Worm (Caenorhabditis elegans) whole organism, young adult: ENCODE results near the gene C02F5.10.
A peak's percentile ranks its signal among the peaks of the same experiment; 100 is the strongest.

Source experiments
- F33H1.4 ChIP-seq: fragments of 200-800 bp; sonication (Bioruptor generic); IDR thresholded peaks from 2 replicates; pipeline ENCODE4 v1.3.6; 2022; ENCODE audit warnings: missing genetic modification reagents, missing genetic modification characterization, missing compliant biosample characterization
- F37B4.10 ChIP-seq: fragments of 200-800 bp; sonication (Bioruptor generic); IDR thresholded peaks from 2 replicates; pipeline ENCODE4 v1.3.6; 2022; ENCODE audit warnings: missing genetic modification characterization, missing compliant biosample characterization
- F39B2.1 ChIP-seq: fragments of 200-800 bp; sonication (Bioruptor generic); IDR thresholded peaks from 2 replicates; pipeline ENCODE4 v1.3.6; 2022; ENCODE audit warnings: missing genetic modification reagents, missing genetic modification characterization, missing compliant biosample characterization
- F49E8.2 ChIP-seq: sonication (generic microtip); optimal IDR thresholded peaks from 3 replicates; lab custom pipeline; 2017; ENCODE audit warnings: missing genetic modification characterization, mild to moderate bottlenecking, missing compliant biosample characterization, antibody characterized with exemption, moderate library complexity; ENCODE audit not compliant: insufficient read depth
- F57A8.1 ChIP-seq: fragments of 200-800 bp; sonication (Bioruptor generic); optimal IDR thresholded peaks from 2 replicates; lab custom pipeline; 2018; ENCODE audit warnings: mild to moderate bottlenecking, missing genetic modification characterization, moderate library complexity, missing compliant biosample characterization
- T07F8.4 ChIP-seq: sonication (generic microtip); optimal IDR thresholded peaks from 2 replicates; lab custom pipeline; 2016; ENCODE audit warnings: mild to moderate bottlenecking, missing genetic modification characterization, moderate library complexity, missing compliant biosample characterization
- Y67H2A.10 ChIP-seq: fragments of 200-800 bp; sonication (Bioruptor generic); conservative IDR thresholded peaks from 2 replicates; pipeline ENCODE4 v1.3.6; 2022; ENCODE audit warnings: missing genetic modification reagents, missing genetic modification characterization, missing compliant biosample characterization
- Y95B8A.8 ChIP-seq: fragments of 200-800 bp; sonication (Bioruptor generic); IDR thresholded peaks from 2 replicates; pipeline ENCODE4 v1.3.6; 2022; ENCODE audit warnings: missing genetic modification reagents, missing genetic modification characterization, missing compliant biosample characterization
- aptf-2 ChIP-seq: fragments of 200-800 bp; sonication (Bioruptor generic); conservative IDR thresholded peaks from 2 replicates; pipeline ENCODE4 v1.3.6; 2022; ENCODE audit warnings: missing genetic modification reagents, missing genetic modification characterization, missing compliant biosample characterization
- aptf-3 ChIP-seq: fragments of 200-800 bp; sonication (Bioruptor generic); IDR thresholded peaks from 2 replicates; pipeline ENCODE4 v1.3.6; 2022; ENCODE audit warnings: missing genetic modification characterization, missing compliant biosample characterization
- attf-3 ChIP-seq: fragments of 200-800 bp; sonication (Bioruptor generic); conservative IDR thresholded peaks from 2 replicates; pipeline ENCODE4 v1.3.6; 2022; ENCODE audit warnings: missing genetic modification reagents, missing genetic modification characterization, missing compliant biosample characterization
- attf-5 ChIP-seq: fragments of 200-800 bp; sonication (Bioruptor generic); optimal IDR thresholded peaks from 2 replicates; lab custom pipeline; 2018; ENCODE audit warnings: mild to moderate bottlenecking, missing genetic modification characterization, missing compliant biosample characterization
- attf-6 ChIP-seq: fragments of 200-800 bp; sonication (Bioruptor generic); IDR thresholded peaks from 2 replicates; pipeline ENCODE4 v1.3.6; 2022; ENCODE audit warnings: missing genetic modification reagents, missing genetic modification characterization, missing compliant biosample characterization
- bed-2 ChIP-seq: fragments of 200-800 bp; sonication (Bioruptor generic); IDR thresholded peaks from 2 replicates; pipeline ENCODE4 v1.3.6; 2022; ENCODE audit warnings: missing genetic modification reagents, missing genetic modification characterization, missing compliant biosample characterization
- ccch-3 ChIP-seq: fragments of 200-800 bp; sonication (Bioruptor generic); optimal IDR thresholded peaks from 2 replicates; lab custom pipeline; 2018; ENCODE audit warnings: mild to moderate bottlenecking, missing genetic modification characterization, missing compliant biosample characterization
- ceh-40 ChIP-seq: fragments of 200-800 bp; sonication (Bioruptor generic); IDR thresholded peaks from 2 replicates; pipeline ENCODE4 v1.3.6; 2022; ENCODE audit warnings: missing genetic modification characterization, missing compliant biosample characterization
- ceh-79 ChIP-seq: sonication (generic microtip); optimal IDR thresholded peaks from 2 replicates; lab custom pipeline; 2017; ENCODE audit warnings: mild to moderate bottlenecking, missing genetic modification characterization, missing compliant biosample characterization
- ceh-91 ChIP-seq: fragments of 200-800 bp; sonication (Bioruptor generic); IDR thresholded peaks from 2 replicates; pipeline ENCODE4 v1.3.6; 2022; ENCODE audit warnings: missing genetic modification reagents, missing genetic modification characterization, missing compliant biosample characterization
- dpff-1 ChIP-seq: sonication (generic microtip); optimal IDR thresholded peaks from 2 replicates; lab custom pipeline; 2017; ENCODE audit warnings: mild to moderate bottlenecking, missing genetic modification characterization, missing compliant biosample characterization
- efl-1 ChIP-seq: fragments of 150-350 bp; optimal IDR thresholded peaks from 2 replicates; lab custom pipeline; 2014; ENCODE audit warnings: missing biosample characterization, missing genetic modification reagents, missing genetic modification characterization
- egrh-3 ChIP-seq: fragments of 200-800 bp; sonication (Bioruptor generic); IDR thresholded peaks from 2 replicates; pipeline ENCODE4 v1.3.6; 2022; ENCODE audit warnings: missing genetic modification reagents, missing genetic modification characterization, missing compliant biosample characterization
- gei-17 ChIP-seq: fragments of 200-800 bp; sonication (Bioruptor generic); optimal IDR thresholded peaks from 2 replicates; lab custom pipeline; 2018; ENCODE audit warnings: mild to moderate bottlenecking, missing genetic modification characterization, missing compliant biosample characterization
- hlh-26 ChIP-seq: fragments of 200-800 bp; sonication (Bioruptor generic); conservative IDR thresholded peaks from 2 replicates; pipeline ENCODE4 v1.3.6; 2022; ENCODE audit warnings: missing genetic modification reagents, missing genetic modification characterization, missing compliant biosample characterization
- hsf-1 ChIP-seq: fragments of 200-800 bp; sonication (Bioruptor generic); IDR thresholded peaks from 2 replicates; pipeline ENCODE4 v1.3.6; 2022; ENCODE audit warnings: missing genetic modification reagents, missing genetic modification characterization, missing compliant biosample characterization
- let-526 ChIP-seq: fragments of 200-800 bp; sonication (Bioruptor generic); IDR thresholded peaks from 2 replicates; pipeline ENCODE4 v1.3.6; 2022; ENCODE audit warnings: missing genetic modification reagents, missing genetic modification characterization, missing compliant biosample characterization
- let-607 ChIP-seq, 2 experiments: fragments of 200-800 bp in 1 of 2; sonication (Bioruptor generic) in 1 of 2; sonication (generic microtip) in 1 of 2; optimal IDR thresholded peaks; 2 replicates each; lab custom pipeline; 2016 to 2018; ENCODE audit warnings: mild to moderate bottlenecking in 2 of 2, missing compliant biosample characterization in 2 of 2, missing genetic modification characterization in 2 of 2, moderate library complexity in 2 of 2, missing genotype in 1 of 2
- lin-35 ChIP-seq, 3 experiments: fragments of 150-350 bp in 2 of 3; sonication (generic microtip) in 1 of 3; optimal IDR thresholded peaks; 2 replicates each; lab custom pipeline; 2014 to 2018; ENCODE audit warnings: missing biosample characterization in 3 of 3, missing genetic modification characterization in 3 of 3, missing genetic modification reagents in 3 of 3
- madf-3 ChIP-seq: fragments of 200-800 bp; sonication (Bioruptor generic); IDR thresholded peaks from 2 replicates; pipeline ENCODE4 v1.3.6; 2022; ENCODE audit warnings: missing genetic modification reagents, missing genetic modification characterization, missing compliant biosample characterization
- madf-6 ChIP-seq: fragments of 200-800 bp; sonication (Bioruptor generic); IDR thresholded peaks from 2 replicates; pipeline ENCODE4 v1.3.6; 2022; ENCODE audit warnings: missing genetic modification reagents, missing genetic modification characterization, missing compliant biosample characterization
- mes-4 ChIP-seq: sonication (generic microtip); optimal IDR thresholded peaks from 2 replicates; lab custom pipeline; 2016; ENCODE audit warnings: missing genotype, missing genetic modification characterization, missing compliant biosample characterization
- nhr-27 ChIP-seq: fragments of 200-800 bp; sonication (Bioruptor generic); optimal IDR thresholded peaks from 2 replicates; lab custom pipeline; 2018; ENCODE audit warnings: mild to moderate bottlenecking, missing genetic modification characterization, moderate library complexity, missing compliant biosample characterization
- nhr-90 ChIP-seq: sonication (generic microtip); optimal IDR thresholded peaks from 2 replicates; lab custom pipeline; 2016; ENCODE audit warnings: missing genotype, mild to moderate bottlenecking, missing genetic modification characterization, missing compliant biosample characterization
- snpc-1.3 ChIP-seq: sonication (generic microtip); optimal IDR thresholded peaks from 2 replicates; lab custom pipeline; 2017; ENCODE audit warnings: missing genetic modification characterization, mild to moderate bottlenecking, missing compliant biosample characterization, antibody characterized with exemption, moderate library complexity, missing genotype, missing genetic modification reagents; ENCODE audit not compliant: insufficient read depth
- snpc-3.4 ChIP-seq: sonication (generic microtip); optimal IDR thresholded peaks from 2 replicates; lab custom pipeline; 2017; ENCODE audit warnings: missing genetic modification characterization, mild to moderate bottlenecking, missing compliant biosample characterization, antibody characterized with exemption, moderate library complexity, missing genotype, missing genetic modification reagents
- unc-130 ChIP-seq: sonication (generic microtip); optimal IDR thresholded peaks from 2 replicates; lab custom pipeline; 2016; ENCODE audit warnings: missing genetic modification reagents, missing genetic modification characterization, missing compliant biosample characterization
- unc-62 ChIP-seq: fragments of 150-350 bp; optimal IDR thresholded peaks from 2 replicates; lab custom pipeline; 2014; ENCODE audit warnings: missing biosample characterization, missing genetic modification reagents, missing genetic modification characterization
- ztf-18 ChIP-seq: sonication (generic microtip); optimal IDR thresholded peaks from 2 replicates; lab custom pipeline; 2016; ENCODE audit warnings: missing genotype, mild to moderate bottlenecking, missing genetic modification characterization, missing compliant biosample characterization
- ztf-26 ChIP-seq: sonication (generic microtip); optimal IDR thresholded peaks from 2 replicates; lab custom pipeline; 2017; ENCODE audit warnings: missing genetic modification characterization, missing compliant biosample characterization
- ztf-6 ChIP-seq: fragments of 200-800 bp; sonication (Bioruptor generic); IDR thresholded peaks from 2 replicates; pipeline ENCODE4 v1.3.6; 2022; ENCODE audit warnings: missing genetic modification reagents, missing genetic modification characterization, missing compliant biosample characterization

Gene C02F5.10

ce11 chrIII:8224769-8225168 is 24.5 kb downstream of the C02F5.10 start, which contains the start of gene mob-4:
Gene mob-4 (plus strand): TSS chrIII:8225097.
- TF ChIP-seq efl-1 (GFP tag; lab: Kevin White, UChicago) (no peak), attf-3 (GFP tag; lab: Robert Waterston, UW) (peak; percentile 88)

DNA sequence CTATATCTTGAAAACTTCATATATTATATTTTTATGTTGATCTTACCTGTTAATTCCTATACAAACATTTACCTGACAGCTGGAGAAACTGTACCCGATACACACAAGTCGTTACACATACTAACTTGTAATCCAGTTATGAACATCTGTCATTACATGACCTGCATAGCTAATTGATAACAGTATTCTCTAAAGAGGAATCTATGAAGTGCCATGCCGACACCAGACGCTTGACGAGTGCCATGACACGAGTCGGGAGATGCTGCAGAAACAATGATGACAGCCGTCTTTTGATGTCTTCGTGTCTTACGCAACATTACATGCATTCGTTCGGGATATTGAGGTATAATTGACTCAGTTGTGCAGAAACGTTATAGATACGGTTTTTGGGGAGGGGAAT is 29.2 kb downstream of the C02F5.10 start:
- TF ChIP-seq ceh-91 (no peak), ccch-3 (GFP tag; lab: Kevin White, UChicago) (no peak), F57A8.1 (no peak), ceh-40 (GFP tag; lab: Robert Waterston, UW) (no peak)

- TF ChIP-seq snpc-3.4 (tag; lab: Kevin White, UChicago) (no peak), ztf-18 (no peak), T07F8.4 (tag; lab: Kevin White, UChicago) (no peak), madf-3 (GFP tag; lab: Robert Waterston, UW) (no peak), hlh-26 (GFP tag; lab: Robert Waterston, UW) (no peak), aptf-2 (GFP tag; lab: Robert Waterston, UW) (no peak), aptf-3 (GFP tag; lab: Robert Waterston, UW) (no peak), nhr-27 (tag; lab: Kevin White, UChicago) (no peak), Y95B8A.8 (GFP tag; lab: Robert Waterston, UW) (no peak), let-526 (GFP tag; lab: Robert Waterston, UW) (no peak), bed-2 (no peak), Y67H2A.10 (no peak), ccch-3 (GFP tag; lab: Kevin White, UChicago) (no peak), ceh-79 (no peak), let-607 (tag; optimal IDR thresholded peaks at IDR 0.05; lab: Kevin White, UChicago) (no peak), F49E8.2 (tag; lab: Kevin White, UChicago) (no peak)
These were observed 31.4 kb downstream of the C02F5.10 start, which contains the start of gene C30A5.16 for ce11 chrIII:8217919-8218318. Gene C30A5.16 (plus strand): TSS chrIII:8218219.

DNA sequence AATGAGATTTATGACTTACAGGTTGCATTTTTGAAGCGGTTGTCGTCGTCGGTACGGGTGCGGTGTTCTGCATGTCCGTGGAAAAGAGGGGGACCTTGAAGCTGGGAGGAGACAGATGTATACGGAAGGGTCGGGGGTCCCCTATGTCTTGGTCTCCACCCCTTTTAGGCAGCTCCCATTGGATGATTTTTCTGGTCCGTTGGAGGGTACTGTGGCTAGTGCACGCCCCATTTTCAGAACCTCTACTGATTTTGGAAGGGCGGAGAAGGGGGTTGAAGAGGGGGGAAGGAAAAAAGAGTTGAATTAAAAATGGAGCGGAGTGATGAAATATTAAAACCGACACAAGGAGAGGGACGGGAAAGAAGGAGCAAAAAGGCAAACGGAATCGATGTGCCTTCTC is 33.1 kb downstream of the C02F5.10 start, which contains the start of gene unc-86:
Gene unc-86 (minus strand): TSS at position 113 of the 400 bp plus-strand sequence.
- TF ChIP-seq mes-4 (tag; lab: Kevin White, UChicago), result no peak
- TF ChIP-seq egrh-3, result no peak
- TF ChIP-seq ceh-91, result no peak
- TF ChIP-seq gei-17 (GFP tag; lab: Kevin White, UChicago), result no peak
- no peak for TF ChIP-seq F33H1.4
- TF ChIP-seq nhr-90 (tag; lab: Kevin White, UChicago), result no peak
- TF ChIP-seq, all 124 proteins: peak for 0

- no peak for TF ChIP-seq let-526 (GFP tag; lab: Robert Waterston, UW)
- TF ChIP-seq madf-6 (GFP tag; lab: Robert Waterston, UW), result no peak
- TF ChIP-seq ceh-79, result no peak
- no peak for TF ChIP-seq dpff-1 (tag; lab: Kevin White, UChicago)
These were observed 37.7 kb downstream of the C02F5.10 start for ce11 chrIII:8211562-8211961.

DNA sequence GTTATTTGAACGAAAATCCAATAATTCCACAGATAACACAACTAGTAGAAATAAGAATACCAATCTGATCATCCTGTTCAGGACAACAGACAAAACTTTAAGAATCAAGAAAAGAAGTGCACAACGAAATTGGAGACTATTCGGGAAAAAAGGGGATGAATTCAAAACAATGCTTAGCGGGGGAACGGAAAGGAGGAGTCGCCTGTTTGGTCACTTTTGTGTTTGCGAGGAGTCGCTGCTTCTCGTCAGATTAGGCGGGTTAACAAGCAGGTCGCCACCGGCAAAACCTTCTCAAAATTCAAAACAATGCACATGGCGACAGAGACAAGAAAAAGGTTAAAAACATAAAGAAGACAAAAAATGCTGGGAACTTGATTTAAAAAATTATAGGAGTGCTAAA is 39.5 kb downstream of the C02F5.10 start, which contains the start of gene C30A5.10:
Gene C30A5.10 (minus strand): TSS at position 101 of the 400 bp plus-strand sequence.
- TF ChIP-seq snpc-1.3 (tag; lab: Kevin White, UChicago) (no peak), F39B2.1 (GFP tag; lab: Robert Waterston, UW) (no peak), attf-6 (no peak), lin-35 (GFP tag; optimal IDR thresholded peaks at IDR 0.05; lab: Kevin White, UChicago) (no peak), ztf-6 (GFP tag; lab: Robert Waterston, UW) (no peak), attf-5 (GFP tag; lab: Kevin White, UChicago) (no peak), F33H1.4 (no peak), ztf-26 (tag; lab: Kevin White, UChicago) (no peak), F37B4.10 (no peak), unc-62 (no peak), ceh-40 (GFP tag; lab: Robert Waterston, UW) (no peak), hsf-1 (no peak), unc-130 (GFP tag; lab: Kevin White, UChicago) (no peak)
